Worm (Caenorhabditis elegans): ENCODE data around the gene kup-1.

The kup-1 gene

ce11 chrV:12080274-12080673 lies 39.6 kb upstream of the kup-1 start, which contains the start of gene R07B7.9:
Gene R07B7.9 (minus strand): TSS chrV:12080374.
- no peak for TF ChIP-seq nhr-6 (tag; optimal IDR thresholded peaks at IDR 0.05)
- no peak for TF ChIP-seq sma-9 (GFP tag; optimal IDR thresholded peaks at IDR 0.05)
- no peak for TF ChIP-seq sma-9 (tag; optimal IDR thresholded peaks at IDR 0.05)
- no peak for TF ChIP-seq alr-1 (tag; optimal IDR thresholded peaks at IDR 0.05)
- no peak for TF ChIP-seq nhr-12 (tag; optimal IDR thresholded peaks at IDR 0.05)
- no peak for TF ChIP-seq ztf-11 (tag; optimal IDR thresholded peaks at IDR 0.05)
- TF ChIP-seq nhr-129 (tag; optimal IDR thresholded peaks at IDR 0.05), result no peak
- no peak for TF ChIP-seq lin-39 (tag; optimal IDR thresholded peaks at IDR 0.05)
- no peak for TF ChIP-seq nhr-11 (tag; optimal IDR thresholded peaks at IDR 0.05)
- TF ChIP-seq ceh-82 (tag; optimal IDR thresholded peaks at IDR 0.05), result no peak
- no peak for TF ChIP-seq lin-13 (GFP tag; optimal IDR thresholded peaks at IDR 0.05)

ce11 chrV:12075983-12076382 lies 35.3 kb upstream of the kup-1 start:
- peak; percentile 56 for TF ChIP-seq fos-1 (tag; optimal IDR thresholded peaks at IDR 0.05)
- TF ChIP-seq nhr-10 (tag; optimal IDR thresholded peaks at IDR 0.05), result no peak
- peak; percentile 40 for TF ChIP-seq skn-1 (tag; optimal IDR thresholded peaks at IDR 0.05)
- TF ChIP-seq unc-39 (tag; optimal IDR thresholded peaks at IDR 0.05), result no peak
- peak; percentile 20 for TF ChIP-seq gmeb-1 (tag; optimal IDR thresholded peaks at IDR 0.05)
- TF ChIP-seq sma-3 (GFP tag; optimal IDR thresholded peaks at IDR 0.05), result no peak
- TF ChIP-seq crh-2 (tag; optimal IDR thresholded peaks at IDR 0.05), result peak; percentile 0
- TF ChIP-seq ZK546.5 (tag; optimal IDR thresholded peaks at IDR 0.05), result no peak
- no peak for TF ChIP-seq nhr-6 (tag; optimal IDR thresholded peaks at IDR 0.05)

- TF ChIP-seq unc-55 (GFP tag; optimal IDR thresholded peaks at IDR 0.05), result no peak
- TF ChIP-seq ztf-11 (tag; optimal IDR thresholded peaks at IDR 0.05), result no peak
- no peak for TF ChIP-seq C34F6.9 (tag; optimal IDR thresholded peaks at IDR 0.05)
- no peak for TF ChIP-seq ztf-4 (tag; optimal IDR thresholded peaks at IDR 0.05)
- TF ChIP-seq ceh-16 (tag; optimal IDR thresholded peaks at IDR 0.05), result no peak
- TF ChIP-seq mbf-1 (tag; optimal IDR thresholded peaks at IDR 0.05), result no peak
- TF ChIP-seq snpc-4 (tag; optimal IDR thresholded peaks at IDR 0.05), result no peak
- TF ChIP-seq ceh-82 (tag; optimal IDR thresholded peaks at IDR 0.05), result no peak
- no peak for TF ChIP-seq elt-1 (tag; optimal IDR thresholded peaks at IDR 0.05)
- TF ChIP-seq nhr-10 (tag; optimal IDR thresholded peaks at IDR 0.05), result no peak
- TF ChIP-seq dmd-4 (tag; optimal IDR thresholded peaks at IDR 0.05), result no peak
- TF ChIP-seq nhr-21 (tag; optimal IDR thresholded peaks at IDR 0.05), result no peak
- TF ChIP-seq F13H6.1 (tag; optimal IDR thresholded peaks at IDR 0.05), result no peak
- no peak for TF ChIP-seq peb-1 (tag; optimal IDR thresholded peaks at IDR 0.05)
- no peak for TF ChIP-seq lin-13 (GFP tag; optimal IDR thresholded peaks at IDR 0.05)
- no peak for TF ChIP-seq crh-2 (tag; optimal IDR thresholded peaks at IDR 0.05)
- TF ChIP-seq sem-4 (tag; optimal IDR thresholded peaks at IDR 0.05), result no peak
- no peak for TF ChIP-seq nhr-129 (tag; optimal IDR thresholded peaks at IDR 0.05)
These were observed 34.2 kb upstream of the kup-1 start, which contains the start of gene R07B7.6 for ce11 chrV:12074886-12075285. Gene R07B7.6 (minus strand): TSS chrV:12074986.

- TF ChIP-seq nhr-237 (tag; optimal IDR thresholded peaks at IDR 0.05), result no peak
- TF ChIP-seq skn-1 (tag; optimal IDR thresholded peaks at IDR 0.05), result no peak
- TF ChIP-seq mab-5 (tag; optimal IDR thresholded peaks at IDR 0.05), result no peak
- no peak for TF ChIP-seq C34F6.9 (tag; optimal IDR thresholded peaks at IDR 0.05)
- TF ChIP-seq nhr-25 (tag; optimal IDR thresholded peaks at IDR 0.05), result peak; percentile 44
- no peak for TF ChIP-seq ztf-1 (GFP tag; conservative IDR thresholded peaks at IDR 0.05)
- TF ChIP-seq ama-1 (optimal IDR thresholded peaks at IDR 0.05), result no peak
- TF ChIP-seq Y55F3AM.14 (GFP tag; optimal IDR thresholded peaks at IDR 0.05), result no peak
- no peak for TF ChIP-seq nhr-12 (tag; optimal IDR thresholded peaks at IDR 0.05)
- no peak for TF ChIP-seq elt-1 (tag; optimal IDR thresholded peaks at IDR 0.05)
- no peak for TF ChIP-seq unc-39 (tag; optimal IDR thresholded peaks at IDR 0.05)
- TF ChIP-seq sma-9 (GFP tag; optimal IDR thresholded peaks at IDR 0.05), result peak; percentile 60
- TF ChIP-seq sma-9 (tag; optimal IDR thresholded peaks at IDR 0.05), result no peak
- peak; percentile 29 for TF ChIP-seq sma-3 (GFP tag; optimal IDR thresholded peaks at IDR 0.05)
- TF ChIP-seq nhr-23 (tag; optimal IDR thresholded peaks at IDR 0.05), result no peak
- TF ChIP-seq nhr-77 (tag; optimal IDR thresholded peaks at IDR 0.05), result no peak
- no peak for TF ChIP-seq nhr-11 (tag; optimal IDR thresholded peaks at IDR 0.05)
- no peak for TF ChIP-seq ztf-11 (tag; optimal IDR thresholded peaks at IDR 0.05)
- TF ChIP-seq lin-39 (tag; optimal IDR thresholded peaks at IDR 0.05), result no peak
- no peak for TF ChIP-seq snpc-4 (tag; optimal IDR thresholded peaks at IDR 0.05)
- TF ChIP-seq fos-1 (tag; optimal IDR thresholded peaks at IDR 0.05), result peak; percentile 33
- no peak for TF ChIP-seq lin-13 (GFP tag; optimal IDR thresholded peaks at IDR 0.05)
- no peak for TF ChIP-seq dmd-4 (tag; optimal IDR thresholded peaks at IDR 0.05)
- TF ChIP-seq lsy-2 (tag; optimal IDR thresholded peaks at IDR 0.05), result no peak
- no peak for TF ChIP-seq alr-1 (tag; optimal IDR thresholded peaks at IDR 0.05)
- peak; percentile 34 for TF ChIP-seq nhr-129 (tag; optimal IDR thresholded peaks at IDR 0.05)
- no peak for TF ChIP-seq ZK546.5 (tag; optimal IDR thresholded peaks at IDR 0.05)
- TF ChIP-seq zag-1 (tag; optimal IDR thresholded peaks at IDR 0.05), result no peak
- TF ChIP-seq peb-1 (tag; optimal IDR thresholded peaks at IDR 0.05), result no peak
- no peak for TF ChIP-seq unc-62 (GFP tag; optimal IDR thresholded peaks at IDR 0.05)
- no peak for TF ChIP-seq sem-4 (tag; optimal IDR thresholded peaks at IDR 0.05)
- no peak for TF ChIP-seq F13H6.1 (tag; optimal IDR thresholded peaks at IDR 0.05)
- no peak for TF ChIP-seq ceh-82 (tag; optimal IDR thresholded peaks at IDR 0.05)
- TF ChIP-seq nhr-10 (tag; optimal IDR thresholded peaks at IDR 0.05), result no peak
- TF ChIP-seq blmp-1 (tag; optimal IDR thresholded peaks at IDR 0.05; ENCODE audit: insufficient read depth), result peak; percentile 43
- no peak for TF ChIP-seq ztf-4 (tag; optimal IDR thresholded peaks at IDR 0.05)
- TF ChIP-seq gmeb-1 (tag; optimal IDR thresholded peaks at IDR 0.05), result no peak
- no peak for TF ChIP-seq R02D3.7 (tag; optimal IDR thresholded peaks at IDR 0.05)
- TF ChIP-seq elt-3 (tag; optimal IDR thresholded peaks at IDR 0.05), result no peak
- TF ChIP-seq mbf-1 (tag; optimal IDR thresholded peaks at IDR 0.05), result no peak
These were observed 30.8 kb upstream of the kup-1 start for ce11 chrV:12071483-12071882.

All from whole organism, L2 larva.